Worm (Caenorhabditis elegans) whole organism, young adult: ENCODE measurements around the gene lron-5.

Source experiments
- B0261.1 ChIP-seq: sonication (generic microtip); optimal IDR thresholded peaks from 2 replicates; lab custom pipeline; 2016; ENCODE audit warnings: mild to moderate bottlenecking, missing genetic modification characterization, moderate library complexity, missing compliant biosample characterization
- B0336.3 ChIP-seq: fragments of 200-800 bp; sonication (Bioruptor generic); IDR thresholded peaks from 2 replicates; pipeline ENCODE4 v1.3.6; 2022; ENCODE audit warnings: missing genetic modification characterization, missing compliant biosample characterization
- C06A6.2 ChIP-seq: fragments of 200-800 bp; sonication (Bioruptor generic); conservative IDR thresholded peaks from 2 replicates; pipeline ENCODE4 v1.3.6; 2022; ENCODE audit warnings: missing genetic modification characterization, missing compliant biosample characterization
- C17E4.6 ChIP-seq: fragments of 200-800 bp; sonication (Bioruptor generic); IDR thresholded peaks from 2 replicates; pipeline ENCODE4 v1.3.6; 2022; ENCODE audit warnings: missing genetic modification reagents, missing genetic modification characterization, missing compliant biosample characterization
- D2030.7 ChIP-seq: fragments of 200-800 bp; sonication (Bioruptor generic); IDR thresholded peaks from 2 replicates; pipeline ENCODE4 v1.3.6; 2022; ENCODE audit warnings: missing genetic modification reagents, missing genetic modification characterization, missing compliant biosample characterization
- F10E7.11 ChIP-seq: sonication (generic microtip); optimal IDR thresholded peaks from 2 replicates; lab custom pipeline; 2017; ENCODE audit warnings: mild to moderate bottlenecking, missing genetic modification characterization, moderate library complexity, missing compliant biosample characterization
- F22D6.2 ChIP-seq: sonication (generic microtip); optimal IDR thresholded peaks from 2 replicates; lab custom pipeline; 2016; ENCODE audit warnings: mild to moderate bottlenecking, missing genetic modification characterization, missing compliant biosample characterization
- F39B2.1 ChIP-seq: fragments of 200-800 bp; sonication (Bioruptor generic); IDR thresholded peaks from 2 replicates; pipeline ENCODE4 v1.3.6; 2022; ENCODE audit warnings: missing genetic modification reagents, missing genetic modification characterization, missing compliant biosample characterization
- K11D2.4 ChIP-seq: fragments of 200-800 bp; sonication (Bioruptor generic); IDR thresholded peaks from 2 replicates; pipeline ENCODE4 v1.3.6; 2022; ENCODE audit warnings: missing genetic modification reagents, missing genetic modification characterization, missing compliant biosample characterization
- T07F8.4 ChIP-seq: sonication (generic microtip); optimal IDR thresholded peaks from 2 replicates; lab custom pipeline; 2016; ENCODE audit warnings: mild to moderate bottlenecking, missing genetic modification characterization, moderate library complexity, missing compliant biosample characterization
- Y79H2A.3 ChIP-seq: fragments of 200-800 bp; sonication (Bioruptor generic); conservative IDR thresholded peaks from 2 replicates; pipeline ENCODE4 v1.3.6; 2022; ENCODE audit warnings: missing genetic modification reagents, missing genetic modification characterization, missing compliant biosample characterization
- akir-1 ChIP-seq: fragments of 200-800 bp; sonication (Bioruptor generic); optimal IDR thresholded peaks from 2 replicates; lab custom pipeline; 2018; ENCODE audit warnings: mild to moderate bottlenecking, missing genetic modification characterization, moderate library complexity, missing compliant biosample characterization
- aptf-3 ChIP-seq: fragments of 200-800 bp; sonication (Bioruptor generic); IDR thresholded peaks from 2 replicates; pipeline ENCODE4 v1.3.6; 2022; ENCODE audit warnings: missing genetic modification characterization, missing compliant biosample characterization
- athp-1 ChIP-seq: sonication (generic microtip); optimal IDR thresholded peaks from 2 replicates; lab custom pipeline; 2017; ENCODE audit warnings: mild to moderate bottlenecking, missing genetic modification characterization, missing compliant biosample characterization
- attf-6 ChIP-seq: fragments of 200-800 bp; sonication (Bioruptor generic); IDR thresholded peaks from 2 replicates; pipeline ENCODE4 v1.3.6; 2022; ENCODE audit warnings: missing genetic modification reagents, missing genetic modification characterization, missing compliant biosample characterization
- ccch-3 ChIP-seq: fragments of 200-800 bp; sonication (Bioruptor generic); optimal IDR thresholded peaks from 2 replicates; lab custom pipeline; 2018; ENCODE audit warnings: mild to moderate bottlenecking, missing genetic modification characterization, missing compliant biosample characterization
- ceh-27 ChIP-seq: fragments of 200-800 bp; sonication (Bioruptor generic); optimal IDR thresholded peaks from 2 replicates; lab custom pipeline; 2018; ENCODE audit warnings: mild to moderate bottlenecking, missing genetic modification characterization, moderate library complexity, missing compliant biosample characterization
- ceh-79 ChIP-seq: sonication (generic microtip); optimal IDR thresholded peaks from 2 replicates; lab custom pipeline; 2017; ENCODE audit warnings: mild to moderate bottlenecking, missing genetic modification characterization, missing compliant biosample characterization
- dox-1 ChIP-seq: fragments of 200-800 bp; sonication (Bioruptor generic); IDR thresholded peaks from 2 replicates; pipeline ENCODE4 v1.3.6; 2022; ENCODE audit warnings: missing genetic modification reagents, missing genetic modification characterization, missing compliant biosample characterization
- dpl-1 ChIP-seq: fragments of 150-350 bp; optimal IDR thresholded peaks from 2 replicates; lab custom pipeline; 2014; ENCODE audit warnings: missing biosample characterization, missing genetic modification reagents, missing genetic modification characterization
- egl-18 ChIP-seq: fragments of 200-800 bp; sonication (Bioruptor generic); IDR thresholded peaks from 2 replicates; pipeline ENCODE4 v1.3.6; 2022; ENCODE audit warnings: missing genetic modification reagents, missing genetic modification characterization, missing compliant biosample characterization
- egrh-3 ChIP-seq: fragments of 200-800 bp; sonication (Bioruptor generic); IDR thresholded peaks from 2 replicates; pipeline ENCODE4 v1.3.6; 2022; ENCODE audit warnings: missing genetic modification reagents, missing genetic modification characterization, missing compliant biosample characterization
- him-1 ChIP-seq: sonication (generic microtip); optimal IDR thresholded peaks from 2 replicates; lab custom pipeline; 2016; ENCODE audit warnings: missing genotype, missing genetic modification reagents, missing genetic modification characterization, missing compliant biosample characterization
- hmg-1.2 ChIP-seq: fragments of 200-800 bp; sonication (Bioruptor generic); IDR thresholded peaks from 2 replicates; pipeline ENCODE4 v1.3.6; 2022; ENCODE audit warnings: missing genetic modification reagents, missing genetic modification characterization, missing compliant biosample characterization
- hmg-20 ChIP-seq: fragments of 200-800 bp; sonication (Bioruptor generic); IDR thresholded peaks from 2 replicates; pipeline ENCODE4 v1.3.6; 2022; ENCODE audit warnings: missing genetic modification reagents, missing genetic modification characterization, missing compliant biosample characterization
- hrde-1 ChIP-seq: sonication (generic microtip); optimal IDR thresholded peaks from 2 replicates; lab custom pipeline; 2016; ENCODE audit warnings: missing genetic modification characterization, mild to moderate bottlenecking, missing compliant biosample characterization, moderate library complexity, missing genotype, missing genetic modification reagents, borderline replicate concordance
- hsf-1 ChIP-seq: fragments of 200-800 bp; sonication (Bioruptor generic); IDR thresholded peaks from 2 replicates; pipeline ENCODE4 v1.3.6; 2022; ENCODE audit warnings: missing genetic modification reagents, missing genetic modification characterization, missing compliant biosample characterization
- lin-26 ChIP-seq: fragments of 200-800 bp; sonication (Bioruptor generic); IDR thresholded peaks from 2 replicates; pipeline ENCODE4 v1.3.6; 2022; ENCODE audit warnings: missing genetic modification reagents, missing genetic modification characterization, missing compliant biosample characterization
- lin-35 ChIP-seq, 3 experiments: fragments of 150-350 bp in 2 of 3; sonication (generic microtip) in 1 of 3; optimal IDR thresholded peaks; 2 replicates each; lab custom pipeline; 2014 to 2018; ENCODE audit warnings: missing biosample characterization in 3 of 3, missing genetic modification characterization in 3 of 3, missing genetic modification reagents in 3 of 3
- lin-40 ChIP-seq: sonication (generic microtip); optimal IDR thresholded peaks from 2 replicates; lab custom pipeline; 2016; ENCODE audit warnings: missing genetic modification characterization, mild to moderate bottlenecking, missing compliant biosample characterization, missing genotype, missing genetic modification reagents
- madf-3 ChIP-seq: fragments of 200-800 bp; sonication (Bioruptor generic); IDR thresholded peaks from 2 replicates; pipeline ENCODE4 v1.3.6; 2022; ENCODE audit warnings: missing genetic modification reagents, missing genetic modification characterization, missing compliant biosample characterization
- mcd-1 ChIP-seq: fragments of 200-800 bp; sonication (Bioruptor generic); IDR thresholded peaks from 2 replicates; pipeline ENCODE4 v1.3.6; 2022; ENCODE audit warnings: missing genetic modification reagents, missing genetic modification characterization, missing compliant biosample characterization
- mel-28 ChIP-seq: sonication (generic microtip); optimal IDR thresholded peaks from 2 replicates; lab custom pipeline; 2016; ENCODE audit warnings: borderline replicate concordance, mild to moderate bottlenecking, missing genetic modification characterization, missing compliant biosample characterization
- mxl-1 ChIP-seq: sonication (generic microtip); optimal IDR thresholded peaks from 2 replicates; lab custom pipeline; 2016; ENCODE audit warnings: missing genetic modification characterization, missing compliant biosample characterization
- nfyb-1 ChIP-seq: fragments of 200-800 bp; sonication (Bioruptor generic); IDR thresholded peaks from 2 replicates; pipeline ENCODE4 v1.3.6; 2022; ENCODE audit warnings: missing genetic modification reagents, missing genetic modification characterization, missing compliant biosample characterization
- nhr-179 ChIP-seq: sonication (generic microtip); optimal IDR thresholded peaks from 2 replicates; lab custom pipeline; 2016; ENCODE audit warnings: mild to moderate bottlenecking, missing genetic modification characterization, missing compliant biosample characterization
- nhr-27 ChIP-seq: fragments of 200-800 bp; sonication (Bioruptor generic); optimal IDR thresholded peaks from 2 replicates; lab custom pipeline; 2018; ENCODE audit warnings: mild to moderate bottlenecking, missing genetic modification characterization, moderate library complexity, missing compliant biosample characterization
- nhr-80 ChIP-seq: sonication (generic microtip); optimal IDR thresholded peaks from 2 replicates; lab custom pipeline; 2016; ENCODE audit warnings: missing genetic modification characterization, missing compliant biosample characterization
- rcor-1 ChIP-seq: fragments of 200-800 bp; sonication (Bioruptor generic); IDR thresholded peaks from 2 replicates; pipeline ENCODE4 v1.3.6; 2022; ENCODE audit warnings: missing genetic modification reagents, missing genetic modification characterization, missing compliant biosample characterization
- snpc-1.3 ChIP-seq: sonication (generic microtip); optimal IDR thresholded peaks from 2 replicates; lab custom pipeline; 2017; ENCODE audit warnings: missing genetic modification characterization, mild to moderate bottlenecking, missing compliant biosample characterization, antibody characterized with exemption, moderate library complexity, missing genotype, missing genetic modification reagents; ENCODE audit not compliant: insufficient read depth
- snpc-4 ChIP-seq, 5 experiments: fragments of 150-350 bp in 1 of 5; sonication (generic microtip) in 4 of 5; optimal IDR thresholded peaks; 2 replicates each; lab custom pipeline; 2014 to 2018; ENCODE audit warnings: missing genetic modification characterization in 5 of 5, missing biosample characterization in 3 of 5, antibody characterized with exemption in 2 of 5, mild to moderate bottlenecking in 2 of 5, missing compliant biosample characterization in 2 of 5, missing genotype in 2 of 5, moderate library complexity in 2 of 5, missing genetic modification reagents in 1 of 5
- sptf-2 ChIP-seq: fragments of 200-800 bp; sonication (Bioruptor generic); optimal IDR thresholded peaks from 2 replicates; lab custom pipeline; 2018; ENCODE audit warnings: mild to moderate bottlenecking, missing genetic modification characterization, missing compliant biosample characterization
- tbp1 ChIP-seq: fragments of 200-800 bp; sonication (Bioruptor generic); optimal IDR thresholded peaks from 2 replicates; lab custom pipeline; 2018; ENCODE audit warnings: mild to moderate bottlenecking, missing genetic modification characterization, missing compliant biosample characterization
- tbx-9 ChIP-seq: sonication (generic microtip); optimal IDR thresholded peaks from 2 replicates; lab custom pipeline; 2016; ENCODE audit warnings: borderline replicate concordance, missing genetic modification characterization, inconsistent platforms, missing compliant biosample characterization
- tlf-1 ChIP-seq: fragments of 200-800 bp; sonication (Bioruptor generic); optimal IDR thresholded peaks from 2 replicates; lab custom pipeline; 2018; ENCODE audit warnings: mild to moderate bottlenecking, missing genetic modification characterization, missing compliant biosample characterization
- unc-130 ChIP-seq: sonication (generic microtip); optimal IDR thresholded peaks from 2 replicates; lab custom pipeline; 2016; ENCODE audit warnings: missing genetic modification reagents, missing genetic modification characterization, missing compliant biosample characterization
- ztf-25 ChIP-seq: fragments of 200-800 bp; sonication (Bioruptor generic); IDR thresholded peaks from 2 replicates; pipeline ENCODE4 v1.3.6; 2022; ENCODE audit warnings: missing genetic modification reagents, missing genetic modification characterization, missing compliant biosample characterization
- ztf-3 ChIP-seq: fragments of 200-800 bp; sonication (Bioruptor generic); optimal IDR thresholded peaks from 2 replicates; lab custom pipeline; 2018; ENCODE audit warnings: mild to moderate bottlenecking, missing genetic modification characterization, missing compliant biosample characterization

Gene lron-5

ce11 chrIII:4649363-4649768 lies 26.5 kb downstream of the lron-5 start:
- TF ChIP-seq dpl-1 (GFP tag; lab: Kevin White, UChicago) (no peak), nhr-179 (tag; lab: Kevin White, UChicago) (no peak), mxl-1 (tag; lab: Kevin White, UChicago) (peak; percentile 20), nhr-27 (tag; lab: Kevin White, UChicago) (peak; percentile 50), akir-1 (GFP tag; lab: Kevin White, UChicago) (no peak), F39B2.1 (no peak), nfyb-1 (GFP tag; lab: Robert Waterston, UW) (peak; percentile 93), mcd-1 (peak; percentile 89), dox-1 (peak; percentile 74), nhr-80 (tag; lab: Kevin White, UChicago) (peak; percentile 99), T07F8.4 (tag; lab: Kevin White, UChicago) (no peak), tbx-9 (tag; lab: Kevin White, UChicago) (no peak), hrde-1 (no peak), lin-35 (GFP tag; optimal IDR thresholded peaks at IDR 0.05; lab: Kevin White, UChicago) (peak in 1 of 3 experiments; percentile 66), B0261.1 (tag; lab: Kevin White, UChicago) (no peak), rcor-1 (peak; percentile 46), Y79H2A.3 (GFP tag; lab: Robert Waterston, UW) (no peak), K11D2.4 (GFP tag; lab: Robert Waterston, UW) (peak; percentile 82), sptf-2 (peak; percentile 22), B0336.3 (GFP tag; lab: Robert Waterston, UW) (peak; percentile 93), aptf-3 (GFP tag; lab: Robert Waterston, UW) (no peak), tbp1 (GFP tag; lab: Kevin White, UChicago) (peak; percentile 70), hmg-20 (GFP tag; lab: Robert Waterston, UW) (0 out of 2 replicates have a peak, but pooled peaks have one; percentile 12), him-1 (tag; lab: Kevin White, UChicago) (no peak), F10E7.11 (tag; lab: Kevin White, UChicago) (no peak), snpc-1.3 (tag; lab: Kevin White, UChicago) (no peak), unc-130 (GFP tag; lab: Kevin White, UChicago) (no peak), egl-18 (GFP tag; lab: Robert Waterston, UW) (no peak), egrh-3 (GFP tag; lab: Robert Waterston, UW) (peak; percentile 10; the same call in 1 of the 2 replicates), ztf-3 (GFP tag; lab: Kevin White, UChicago) (peak; percentile 56), tlf-1 (GFP tag; lab: Kevin White, UChicago) (peak; percentile 85), ceh-27 (GFP tag; lab: Kevin White, UChicago) (peak; percentile 90), C17E4.6 (GFP tag; lab: Robert Waterston, UW) (no peak; the same call in 1 of the 2 replicates), hsf-1 (GFP tag; lab: Robert Waterston, UW) (0 out of 2 replicates have a peak, but pooled peaks have one; percentile 35), lin-40 (tag; lab: Kevin White, UChicago) (peak; percentile 91), snpc-4 (GFP tag; optimal IDR thresholded peaks at IDR 0.05; lab: Kevin White, UChicago) (peak; percentile 16), snpc-4 (tag; optimal IDR thresholded peaks at IDR 0.05; lab: Kevin White, UChicago) (peak; percentile 33 to 71 (median 52)), attf-6 (GFP tag; lab: Robert Waterston, UW) (no peak), athp-1 (peak; percentile 83), ccch-3 (no peak), ceh-79 (tag; lab: Kevin White, UChicago) (no peak), lin-26 (peak; percentile 48; the same call in 1 of the 2 replicates), hmg-1.2 (GFP tag; lab: Robert Waterston, UW) (peak; percentile 96), D2030.7 (GFP tag; lab: Robert Waterston, UW) (no peak), F22D6.2 (tag; lab: Kevin White, UChicago) (peak; percentile 86), madf-3 (GFP tag; lab: Robert Waterston, UW) (no peak), C06A6.2 (GFP tag; lab: Robert Waterston, UW) (peak; percentile 84), ztf-25 (no peak), mel-28 (tag; lab: Kevin White, UChicago) (no peak)
